Fruit fly (Drosophila melanogaster): Measurements from ENCODE around the gene Nepl18.

Nepl18 gene

dm6 chr3R:28913890-28914750 lies 38.7 kb downstream of the Nepl18 start:
- TF ChIP-seq Dll (optimal IDR thresholded peaks at IDR 0.05) (no peak), usp (GFP tag; optimal IDR thresholded peaks at IDR 0.05) (no peak), EcR (GFP tag; optimal IDR thresholded peaks at IDR 0.05) (no peak), CG8478 (optimal IDR thresholded peaks at IDR 0.05) (no peak), pan (optimal IDR thresholded peaks at IDR 0.05) (no peak), psq (optimal IDR thresholded peaks at IDR 0.05) (no peak)

dm6 chr3R:28922744-28923143 lies 47.3 kb downstream of the Nepl18 start, which contains the start of gene CG11828:
Gene CG11828 (plus strand): TSS chr3R:28923044.
- TF ChIP-seq CG8478 (optimal IDR thresholded peaks at IDR 0.05), result no peak
- TF ChIP-seq usp (GFP tag; optimal IDR thresholded peaks at IDR 0.05), result no peak
- TF ChIP-seq psq (optimal IDR thresholded peaks at IDR 0.05), result no peak
- TF ChIP-seq Dll (optimal IDR thresholded peaks at IDR 0.05), result no peak
- no peak for TF ChIP-seq EcR (GFP tag; optimal IDR thresholded peaks at IDR 0.05)
- no peak for TF ChIP-seq pan (optimal IDR thresholded peaks at IDR 0.05)

Data from whole organism.